Worm (Caenorhabditis elegans) whole organism, midembryonic: Measurements from ENCODE around the gene nspg-1.

Experiments used
- T22C8.4 ChIP-seq: fragments of 200-800 bp; sonication (Bioruptor generic); IDR thresholded peaks from 2 replicates; pipeline ENCODE4 v1.3.6; 2022; ENCODE audit warnings: missing genetic modification characterization, missing compliant biosample characterization
- cog-1 ChIP-seq: sonication (generic microtip); optimal IDR thresholded peaks from 2 replicates; lab custom pipeline; 2016; ENCODE audit warnings: missing genetic modification characterization, missing compliant biosample characterization
- flt-1 ChIP-seq: fragments of 200-800 bp; sonication (Bioruptor generic); IDR thresholded peaks from 2 replicates; pipeline ENCODE4 v1.3.6; 2022; ENCODE audit warnings: missing genetic modification characterization, missing compliant biosample characterization
- klf-2 ChIP-seq: fragments of 200-800 bp; sonication (Bioruptor generic); conservative IDR thresholded peaks from 2 replicates; pipeline ENCODE4 v1.3.6; 2022; ENCODE audit warnings: missing genetic modification reagents, missing genetic modification characterization, missing compliant biosample characterization
- med-1 ChIP-seq: sonication (generic microtip); optimal IDR thresholded peaks from 2 replicates; lab custom pipeline; 2017; ENCODE audit warnings: missing genetic modification characterization, mild to moderate bottlenecking, missing compliant biosample characterization, antibody characterized with exemption, missing genetic modification reagents; ENCODE audit not compliant: insufficient read depth
- ref-1 ChIP-seq: fragments of 200-800 bp; sonication (Bioruptor generic); conservative IDR thresholded peaks from 2 replicates; pipeline ENCODE4 v1.3.6; 2022; ENCODE audit warnings: missing genetic modification reagents, missing genetic modification characterization, missing compliant biosample characterization
- tab-1 ChIP-seq: fragments of 200-800 bp; sonication (Bioruptor generic); IDR thresholded peaks from 2 replicates; pipeline ENCODE4 v1.3.6; 2022; ENCODE audit warnings: missing genetic modification characterization, missing compliant biosample characterization
- ztf-23 ChIP-seq: fragments of 200-800 bp; sonication (Bioruptor generic); IDR thresholded peaks from 2 replicates; pipeline ENCODE4 v1.3.6; 2022; ENCODE audit warnings: missing genetic modification reagents, missing genetic modification characterization, missing compliant biosample characterization
- ztf-29 ChIP-seq: fragments of 200-800 bp; sonication (Bioruptor generic); IDR thresholded peaks from 2 replicates; pipeline ENCODE4 v1.3.6; 2022; ENCODE audit warnings: missing genetic modification reagents, missing genetic modification characterization, missing compliant biosample characterization

The nspg-1 gene

ce11 chrV:12816672-12817071 lies 51.2 kb downstream of the nspg-1 start:
- no peak for TF ChIP-seq cog-1 (tag; lab: Kevin White, UChicago)
- no peak for TF ChIP-seq klf-2 (GFP tag; lab: Robert Waterston, UW)
- TF ChIP-seq tab-1 (GFP tag; lab: Robert Waterston, UW) = no peak
- no peak for TF ChIP-seq ztf-29 (GFP tag; lab: Robert Waterston, UW)
- TF ChIP-seq med-1 (GFP tag; lab: Kevin White, UChicago) = no peak
- no peak for TF ChIP-seq T22C8.4 (GFP tag; lab: Robert Waterston, UW)
- no peak for TF ChIP-seq flt-1 (GFP tag; lab: Robert Waterston, UW)
- no peak for TF ChIP-seq ztf-23 (GFP tag; lab: Robert Waterston, UW)
- TF ChIP-seq ref-1 = no peak

- no peak for TF ChIP-seq cog-1 (tag; lab: Kevin White, UChicago)
- TF ChIP-seq T22C8.4 (GFP tag; lab: Robert Waterston, UW) = no peak
- no peak for TF ChIP-seq ztf-23 (GFP tag; lab: Robert Waterston, UW)
- TF ChIP-seq ref-1 = no peak
- no peak for TF ChIP-seq klf-2 (GFP tag; lab: Robert Waterston, UW)
- TF ChIP-seq flt-1 (GFP tag; lab: Robert Waterston, UW) = no peak
- no peak for TF ChIP-seq med-1 (GFP tag; lab: Kevin White, UChicago)
- TF ChIP-seq ztf-29 (GFP tag; lab: Robert Waterston, UW) = no peak
- no peak for TF ChIP-seq tab-1 (GFP tag; lab: Robert Waterston, UW)
Measured at ce11 chrV:12815386-12815785, 52.5 kb downstream of the nspg-1 start.

ce11 chrV:12814481-12814882 lies 53.4 kb downstream of the nspg-1 start:
- no peak for TF ChIP-seq klf-2 (GFP tag; lab: Robert Waterston, UW)
- 0 out of 2 replicates have a peak, but pooled peaks have one; percentile 54 for TF ChIP-seq ztf-23 (GFP tag; lab: Robert Waterston, UW)
- TF ChIP-seq med-1 (GFP tag; lab: Kevin White, UChicago) = no peak
- no peak for TF ChIP-seq ref-1
- 0 out of 2 replicates have a peak, but pooled peaks have one; percentile 39 for TF ChIP-seq tab-1 (GFP tag; lab: Robert Waterston, UW)
- TF ChIP-seq cog-1 (tag; lab: Kevin White, UChicago) = peak; percentile 71
- 0 out of 2 replicates have a peak, but pooled peaks have one; percentile 45 for TF ChIP-seq flt-1 (GFP tag; lab: Robert Waterston, UW)
- peak; percentile 64; the same call in 1 of the 2 replicates for TF ChIP-seq ztf-29 (GFP tag; lab: Robert Waterston, UW)

- TF ChIP-seq T22C8.4 (GFP tag; lab: Robert Waterston, UW) = no peak
- TF ChIP-seq ref-1 = no peak
- no peak for TF ChIP-seq ztf-29 (GFP tag; lab: Robert Waterston, UW)
- TF ChIP-seq ztf-23 (GFP tag; lab: Robert Waterston, UW) = no peak
- TF ChIP-seq klf-2 (GFP tag; lab: Robert Waterston, UW) = no peak
- TF ChIP-seq flt-1 (GFP tag; lab: Robert Waterston, UW) = no peak
- no peak for TF ChIP-seq tab-1 (GFP tag; lab: Robert Waterston, UW)
- TF ChIP-seq med-1 (GFP tag; lab: Kevin White, UChicago) = no peak
- no peak for TF ChIP-seq cog-1 (tag; lab: Kevin White, UChicago)
Measured at ce11 chrV:12814022-12814421, 53.9 kb downstream of the nspg-1 start, which contains the start of gene ZC443.3. TSS of gene ZC443.3 (minus strand) at chrV:12814122.
